Worm (Caenorhabditis elegans) whole organism, L4 larva: Measurements from ENCODE around the gene srlf-11.

Source experiments
- D1046.2 ChIP-seq: fragments of 200-800 bp; sonication (Bioruptor generic); IDR thresholded peaks from 2 replicates; pipeline ENCODE4 v1.3.6; 2022; ENCODE audit warnings: missing genetic modification characterization, missing compliant biosample characterization
- F37D6.2 ChIP-seq: sonication (generic microtip); optimal IDR thresholded peaks from 2 replicates; lab custom pipeline; 2016; ENCODE audit warnings: mild to moderate bottlenecking, missing genetic modification characterization, missing compliant biosample characterization
- Y105C5A.15 ChIP-seq: fragments of 200-800 bp; sonication (Bioruptor generic); IDR thresholded peaks from 2 replicates; pipeline ENCODE4 v1.3.6; 2022; ENCODE audit warnings: missing genetic modification characterization, missing compliant biosample characterization
- Y48G9A.11 ChIP-seq: fragments of 200-800 bp; sonication (Bioruptor generic); IDR thresholded peaks from 2 replicates; pipeline ENCODE4 v1.3.6; 2022; ENCODE audit warnings: missing genetic modification reagents, missing genetic modification characterization, missing compliant biosample characterization
- Y75B8A.6 ChIP-seq: fragments of 200-800 bp; sonication (Bioruptor generic); IDR thresholded peaks from 2 replicates; pipeline ENCODE4 v1.3.6; 2022; ENCODE audit warnings: missing genetic modification reagents, missing genetic modification characterization, missing compliant biosample characterization
- attf-4 ChIP-seq: sonication (generic microtip); optimal IDR thresholded peaks from 3 replicates; lab custom pipeline; 2017; ENCODE audit warnings: missing biosample characterization, missing genetic modification characterization
- ceh-82 ChIP-seq: sonication (generic microtip); optimal IDR thresholded peaks from 2 replicates; lab custom pipeline; 2017; ENCODE audit warnings: missing biosample characterization, missing genetic modification characterization
- cey-2 ChIP-seq: sonication (generic microtip); optimal IDR thresholded peaks from 3 replicates; lab custom pipeline; 2017; ENCODE audit warnings: missing genetic modification characterization, mild to moderate bottlenecking, missing compliant biosample characterization, antibody characterized with exemption, borderline replicate concordance; ENCODE audit not compliant: insufficient read depth
- daf-12 ChIP-seq: fragments of 150-350 bp; optimal IDR thresholded peaks from 2 replicates; lab custom pipeline; 2014; ENCODE audit warnings: missing biosample characterization, missing genetic modification reagents, missing genetic modification characterization
- daf-16 ChIP-seq, 3 experiments: sonication (generic microtip); optimal IDR thresholded peaks; 2 replicates each; lab custom pipeline; 2016 to 2017; ENCODE audit warnings: missing genetic modification characterization in 3 of 3, missing genetic modification reagents in 3 of 3, mild to moderate bottlenecking in 2 of 3, missing compliant biosample characterization in 2 of 3, missing biosample characterization in 1 of 3, moderate library complexity in 1 of 3
- daf-19 ChIP-seq: fragments of 200-800 bp; sonication (Bioruptor generic); conservative IDR thresholded peaks from 2 replicates; pipeline ENCODE4 v1.3.6; 2022; ENCODE audit warnings: missing genetic modification characterization, missing compliant biosample characterization
- dmd-6 ChIP-seq: fragments of 200-800 bp; sonication (Bioruptor generic); IDR thresholded peaks from 2 replicates; pipeline ENCODE4 v1.3.6; 2022; ENCODE audit warnings: missing genetic modification reagents, missing genetic modification characterization, missing compliant biosample characterization
- dmd-8 ChIP-seq: fragments of 200-800 bp; sonication (Bioruptor generic); IDR thresholded peaks from 2 replicates; pipeline ENCODE4 v1.3.6; 2022; ENCODE audit warnings: missing genetic modification characterization, missing compliant biosample characterization
- dmd-9 ChIP-seq: fragments of 200-800 bp; sonication (Bioruptor generic); IDR thresholded peaks from 2 replicates; pipeline ENCODE4 v1.3.6; 2022; ENCODE audit warnings: missing genetic modification reagents, missing genetic modification characterization, missing compliant biosample characterization
- duxl-1 ChIP-seq: sonication (generic microtip); optimal IDR thresholded peaks from 2 replicates; lab custom pipeline; 2016; ENCODE audit warnings: mild to moderate bottlenecking, missing genetic modification characterization, moderate library complexity, missing compliant biosample characterization; ENCODE audit not compliant: poor library complexity
- gei-8 ChIP-seq: fragments of 200-800 bp; sonication (Bioruptor generic); optimal IDR thresholded peaks from 2 replicates; lab custom pipeline; 2018; ENCODE audit warnings: mild to moderate bottlenecking, missing genetic modification characterization, missing compliant biosample characterization
- hif-1 ChIP-seq, 2 experiments: sonication (generic microtip); optimal IDR thresholded peaks; 2 replicates each; lab custom pipeline; 2016 to 2017; ENCODE audit warnings: missing compliant biosample characterization in 2 of 2, missing genetic modification characterization in 2 of 2, missing genetic modification reagents in 2 of 2, missing genotype in 2 of 2, mild to moderate bottlenecking in 1 of 2
- hlh-11 ChIP-seq: fragments of 200-800 bp; sonication (Bioruptor generic); optimal IDR thresholded peaks from 2 replicates; lab custom pipeline; 2018; ENCODE audit warnings: mild to moderate bottlenecking, missing genetic modification characterization, missing compliant biosample characterization
- hlh-30 ChIP-seq: sonication (generic microtip); optimal IDR thresholded peaks from 2 replicates; lab custom pipeline; 2017; ENCODE audit warnings: antibody characterized with exemption, mild to moderate bottlenecking, missing genetic modification characterization, missing compliant biosample characterization; ENCODE audit not compliant: insufficient read depth
- hmg-1.1 ChIP-seq: fragments of 200-800 bp; sonication (Bioruptor generic); IDR thresholded peaks from 2 replicates; pipeline ENCODE4 v1.3.6; 2022; ENCODE audit warnings: missing genetic modification reagents, missing genetic modification characterization, missing compliant biosample characterization
- lin-13 ChIP-seq: fragments of 150-350 bp; optimal IDR thresholded peaks from 2 replicates; lab custom pipeline; 2014; ENCODE audit warnings: missing biosample characterization, missing genetic modification reagents, missing genetic modification characterization
- lin-15B ChIP-seq: fragments of 150-350 bp; sonication (generic microtip); optimal IDR thresholded peaks from 3 replicates; lab custom pipeline; 2014; ENCODE audit warnings: missing biosample characterization, missing genetic modification characterization
- lin-38 ChIP-seq: fragments of 200-800 bp; sonication (Bioruptor generic); IDR thresholded peaks from 2 replicates; pipeline ENCODE4 v1.3.6; 2022; ENCODE audit warnings: missing genetic modification reagents, missing genetic modification characterization, missing compliant biosample characterization
- lin-39 ChIP-seq: fragments of 150-350 bp; optimal IDR thresholded peaks from 2 replicates; lab custom pipeline; 2014; ENCODE audit warnings: missing biosample characterization, missing genetic modification reagents, missing genetic modification characterization
- lir-3 ChIP-seq: sonication (generic microtip); optimal IDR thresholded peaks from 2 replicates; lab custom pipeline; 2016; ENCODE audit warnings: mild to moderate bottlenecking, missing genetic modification characterization, missing compliant biosample characterization
- lsy-2 ChIP-seq, 2 experiments: fragments of 150-350 bp in 1 of 2; sonication (generic microtip) in 1 of 2; optimal IDR thresholded peaks; 2 replicates each; lab custom pipeline; 2014 to 2017; ENCODE audit warnings: missing biosample characterization in 2 of 2, missing genetic modification characterization in 2 of 2
- madf-9 ChIP-seq: fragments of 200-800 bp; sonication (Bioruptor generic); conservative IDR thresholded peaks from 2 replicates; pipeline ENCODE4 v1.3.6; 2022; ENCODE audit warnings: missing genetic modification reagents, missing genetic modification characterization, missing compliant biosample characterization
- mdt-29 ChIP-seq: fragments of 200-800 bp; sonication (Bioruptor generic); IDR thresholded peaks from 2 replicates; pipeline ENCODE4 v1.3.6; 2022; ENCODE audit warnings: missing genetic modification reagents, missing genetic modification characterization, missing compliant biosample characterization
- mes-2 ChIP-seq: sonication (generic microtip); optimal IDR thresholded peaks from 2 replicates; lab custom pipeline; 2016; ENCODE audit warnings: missing genotype, mild to moderate bottlenecking, missing genetic modification characterization, missing compliant biosample characterization; ENCODE audit not compliant: poor library complexity, severe bottlenecking
- nhr-11 ChIP-seq: fragments of 150-350 bp; optimal IDR thresholded peaks from 2 replicates; lab custom pipeline; 2014; ENCODE audit warnings: missing biosample characterization, missing genetic modification characterization
- nhr-111 ChIP-seq: fragments of 200-800 bp; sonication (Bioruptor generic); optimal IDR thresholded peaks from 2 replicates; lab custom pipeline; 2018; ENCODE audit warnings: mild to moderate bottlenecking, missing genetic modification characterization, missing compliant biosample characterization
- nhr-237 ChIP-seq: sonication (generic microtip); optimal IDR thresholded peaks from 2 replicates; lab custom pipeline; 2017; ENCODE audit warnings: missing biosample characterization, missing genetic modification characterization
- nhr-25 ChIP-seq: sonication (generic microtip); optimal IDR thresholded peaks from 2 replicates; lab custom pipeline; 2017; ENCODE audit warnings: missing genetic modification characterization, mild to moderate bottlenecking, missing compliant biosample characterization, antibody characterized with exemption, moderate library complexity, borderline replicate concordance; ENCODE audit not compliant: insufficient read depth
- nhr-28 ChIP-seq: fragments of 150-350 bp; optimal IDR thresholded peaks from 2 replicates; lab custom pipeline; 2014; ENCODE audit warnings: missing biosample characterization, missing genetic modification characterization
- nhr-41 ChIP-seq: fragments of 200-800 bp; sonication (Bioruptor generic); IDR thresholded peaks from 2 replicates; pipeline ENCODE4 v1.3.6; 2022; ENCODE audit warnings: missing genetic modification reagents, missing genetic modification characterization, missing compliant biosample characterization
- nhr-48 ChIP-seq: sonication (generic microtip); optimal IDR thresholded peaks from 2 replicates; lab custom pipeline; 2016; ENCODE audit warnings: mild to moderate bottlenecking, missing genetic modification characterization, missing compliant biosample characterization
- pqm-1 ChIP-seq: sonication (generic microtip); optimal IDR thresholded peaks from 2 replicates; lab custom pipeline; 2017; ENCODE audit warnings: missing biosample characterization, missing genetic modification characterization
- saeg-2 ChIP-seq: fragments of 200-800 bp; sonication (Bioruptor generic); IDR thresholded peaks from 2 replicates; pipeline ENCODE4 v1.3.6; 2022; ENCODE audit warnings: missing genetic modification reagents, missing genetic modification characterization, missing compliant biosample characterization
- set-16 ChIP-seq: fragments of 200-800 bp; sonication (Bioruptor generic); IDR thresholded peaks from 2 replicates; pipeline ENCODE4 v1.3.6; 2022; ENCODE audit warnings: missing genetic modification reagents, missing genetic modification characterization, missing compliant biosample characterization
- skn-1 ChIP-seq: fragments of 150-350 bp; optimal IDR thresholded peaks from 2 replicates; lab custom pipeline; 2014; ENCODE audit warnings: missing biosample characterization, missing genetic modification characterization
- snpc-4 ChIP-seq: fragments of 150-350 bp; optimal IDR thresholded peaks from 2 replicates; lab custom pipeline; 2014; ENCODE audit warnings: missing biosample characterization, missing genetic modification characterization
- spr-1 ChIP-seq: sonication (generic microtip); optimal IDR thresholded peaks from 2 replicates; lab custom pipeline; 2016; ENCODE audit warnings: mild to moderate bottlenecking, missing genetic modification characterization, missing compliant biosample characterization
- tra-1 ChIP-seq: fragments of 200-800 bp; sonication (Bioruptor generic); IDR thresholded peaks from 2 replicates; pipeline ENCODE4 v1.3.6; 2022; ENCODE audit warnings: missing genetic modification reagents, missing genetic modification characterization, missing compliant biosample characterization
- unc-62 ChIP-seq, 3 experiments: fragments of 150-350 bp in 1 of 3; sonication (generic microtip); optimal IDR thresholded peaks in 2 of 3; peaks in 1 of 3; 1 replicate in 1 of 3; 2 replicates in 2 of 3; lab custom pipeline; 2014 to 2017; ENCODE audit warnings: missing biosample characterization in 3 of 3, missing genetic modification characterization in 3 of 3, missing genetic modification reagents in 3 of 3, missing genotype in 1 of 3
- vab-7 ChIP-seq: fragments of 200-800 bp; sonication (Bioruptor generic); IDR thresholded peaks from 2 replicates; pipeline ENCODE4 v1.3.6; 2022; ENCODE audit warnings: missing genetic modification reagents, missing genetic modification characterization, missing compliant biosample characterization
- zfp-2 ChIP-seq: sonication (generic microtip); optimal IDR thresholded peaks from 2 replicates; lab custom pipeline; 2016; ENCODE audit warnings: mild to moderate bottlenecking, missing genetic modification characterization, missing compliant biosample characterization
- zfp-3 ChIP-seq: fragments of 200-800 bp; sonication (Bioruptor generic); conservative IDR thresholded peaks from 2 replicates; pipeline ENCODE4 v1.3.6; 2022; ENCODE audit warnings: missing genetic modification reagents, missing genetic modification characterization, missing compliant biosample characterization
- zip-11 ChIP-seq: fragments of 200-800 bp; sonication (Bioruptor generic); IDR thresholded peaks from 2 replicates; pipeline ENCODE4 v1.3.6; 2022; ENCODE audit warnings: missing genetic modification characterization, missing compliant biosample characterization

The srlf-11 gene

DNA sequence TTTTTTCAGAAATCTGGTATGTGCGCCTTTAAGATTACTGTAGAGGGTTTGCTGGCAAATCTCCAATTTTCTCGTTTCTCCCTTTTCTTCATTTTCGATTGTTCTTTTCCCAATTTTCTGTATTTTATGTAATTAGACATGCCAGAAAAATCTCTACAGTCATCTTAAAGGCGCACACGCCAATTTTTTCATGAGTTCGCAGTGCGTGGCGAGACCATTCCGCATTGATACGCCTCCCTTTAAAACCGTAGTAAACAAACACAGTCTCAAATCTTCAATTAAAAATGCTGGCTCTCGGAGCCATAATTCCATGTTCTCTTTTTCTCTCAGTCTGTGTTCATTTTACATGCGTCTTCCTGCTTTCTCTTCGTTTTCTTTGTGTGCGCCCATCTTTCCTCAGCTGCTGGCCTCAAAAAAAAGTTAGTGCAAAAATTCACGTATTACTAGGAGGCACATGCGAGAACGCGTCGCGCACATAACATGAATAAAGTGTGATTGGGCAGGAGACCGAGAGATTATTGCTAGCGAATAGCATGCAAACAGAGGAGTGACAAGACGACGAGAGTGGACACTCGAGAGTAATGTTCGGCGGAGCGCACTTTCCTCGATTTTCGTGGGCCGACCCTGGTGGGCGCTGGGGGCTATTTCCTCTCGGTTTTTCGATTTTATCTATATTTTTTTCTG is 33.2 kb upstream of the srlf-11 start (continued):
- no peak for TF ChIP-seq dmd-8 (GFP tag; lab: Robert Waterston, UW)
- TF ChIP-seq hlh-30 (tag; lab: Kevin White, UChicago), result peak; percentile 96
- no peak for TF ChIP-seq saeg-2 (GFP tag; lab: Robert Waterston, UW)
- TF ChIP-seq nhr-28 (tag; lab: Kevin White, UChicago), result peak; percentile 76
- TF ChIP-seq nhr-25 (tag; lab: Kevin White, UChicago), result no peak
- TF ChIP-seq lin-13, result peak; percentile 41
- TF ChIP-seq mes-2 (tag; lab: Kevin White, UChicago), result peak; percentile 66
- no peak for TF ChIP-seq zip-11 (GFP tag; lab: Robert Waterston, UW)
- no peak for TF ChIP-seq mdt-29 (GFP tag; lab: Robert Waterston, UW)
- no peak for TF ChIP-seq attf-4 (tag; lab: Kevin White, UChicago)
- no peak for TF ChIP-seq nhr-111 (GFP tag; lab: Kevin White, UChicago)
- TF ChIP-seq skn-1 (tag; lab: Kevin White, UChicago), result no peak
- TF ChIP-seq daf-16 (GFP tag; optimal IDR thresholded peaks at IDR 0.05; lab: Kevin White, UChicago), result peak in 1 of 2 experiments; percentile 35
- peak; percentile 62 for TF ChIP-seq daf-16 (tag; optimal IDR thresholded peaks at IDR 0.05; lab: Kevin White, UChicago)
- TF ChIP-seq ceh-82 (tag; lab: Kevin White, UChicago), result no peak
- no peak for TF ChIP-seq snpc-4 (tag; lab: Kevin White, UChicago)
- peak; percentile 93 for TF ChIP-seq hlh-11 (tag; lab: Kevin White, UChicago)
- no peak for TF ChIP-seq D1046.2
- no peak for TF ChIP-seq dmd-9
- TF ChIP-seq hmg-1.1, result peak; percentile 86
- no peak for TF ChIP-seq gei-8 (GFP tag; lab: Kevin White, UChicago)
- TF ChIP-seq zfp-2 (tag; lab: Kevin White, UChicago), result no peak
- no peak for TF ChIP-seq madf-9 (GFP tag; lab: Robert Waterston, UW)
- no peak for TF ChIP-seq lin-15B (tag; lab: Kevin White, UChicago)
- TF ChIP-seq Y75B8A.6, result no peak
- no peak for TF ChIP-seq nhr-41
- TF ChIP-seq lir-3 (tag; lab: Kevin White, UChicago), result no peak
- peak; percentile 89 to 99 for TF ChIP-seq hif-1 (tag; optimal IDR thresholded peaks at IDR 0.05; lab: Kevin White, UChicago)
- TF ChIP-seq unc-62 (GFP tag; optimal IDR thresholded peaks at IDR 0.05 in 1 of 2; lab: Kevin White, UChicago), result peak in 1 of 2 experiments; percentile 96
- no peak for TF ChIP-seq unc-62 (tag; optimal IDR thresholded peaks at IDR 0.05; lab: Kevin White, UChicago)
- no peak for TF ChIP-seq Y105C5A.15 (GFP tag; lab: Robert Waterston, UW)
- no peak for TF ChIP-seq cey-2 (tag; lab: Kevin White, UChicago)
- 0 out of 2 replicates have a peak, but pooled peaks have one; percentile 27 for TF ChIP-seq daf-19 (GFP tag; lab: Robert Waterston, UW)
- peak; percentile 39; the same call in 1 of the 2 replicates for TF ChIP-seq vab-7 (GFP tag; lab: Robert Waterston, UW)
- TF ChIP-seq nhr-237 (tag; lab: Kevin White, UChicago), result no peak
- no peak for TF ChIP-seq daf-12 (tag; lab: Kevin White, UChicago)
- no peak for TF ChIP-seq lin-39 (tag; lab: Kevin White, UChicago)
- TF ChIP-seq nhr-11, result peak; percentile 77
- peak; percentile 31 for TF ChIP-seq F37D6.2 (tag; lab: Kevin White, UChicago)
- TF ChIP-seq tra-1 (GFP tag; lab: Robert Waterston, UW), result no peak
- TF ChIP-seq zfp-3 (GFP tag; lab: Robert Waterston, UW), result no peak
- peak; percentile 64 for TF ChIP-seq dmd-6
- peak; percentile 50 to 75 for TF ChIP-seq lsy-2 (tag; optimal IDR thresholded peaks at IDR 0.05; lab: Kevin White, UChicago)
- TF ChIP-seq spr-1 (tag; lab: Kevin White, UChicago), result no peak
- TF ChIP-seq lin-38, result peak; percentile 87
- TF ChIP-seq duxl-1 (tag; lab: Kevin White, UChicago), result peak; percentile 42
- TF ChIP-seq nhr-48 (tag; lab: Kevin White, UChicago), result peak; percentile 25
- no peak for TF ChIP-seq Y48G9A.11 (GFP tag; lab: Robert Waterston, UW)
- TF ChIP-seq pqm-1 (tag; lab: Kevin White, UChicago), result peak; percentile 3
- no peak for TF ChIP-seq set-16 (GFP tag; lab: Robert Waterston, UW)
